Worm (Caenorhabditis elegans) whole organism, young adult: ENCODE data around the gene D1086.6.

Experiments
- C17E4.6 ChIP-seq: fragments of 200-800 bp; sonication (Bioruptor generic); IDR thresholded peaks from 2 replicates; pipeline ENCODE4 v1.3.6; 2022; ENCODE audit warnings: missing genetic modification reagents, missing genetic modification characterization, missing compliant biosample characterization
- D2030.7 ChIP-seq: fragments of 200-800 bp; sonication (Bioruptor generic); IDR thresholded peaks from 2 replicates; pipeline ENCODE4 v1.3.6; 2022; ENCODE audit warnings: missing genetic modification reagents, missing genetic modification characterization, missing compliant biosample characterization
- F33H1.4 ChIP-seq: fragments of 200-800 bp; sonication (Bioruptor generic); IDR thresholded peaks from 2 replicates; pipeline ENCODE4 v1.3.6; 2022; ENCODE audit warnings: missing genetic modification reagents, missing genetic modification characterization, missing compliant biosample characterization
- F37B4.10 ChIP-seq: fragments of 200-800 bp; sonication (Bioruptor generic); IDR thresholded peaks from 2 replicates; pipeline ENCODE4 v1.3.6; 2022; ENCODE audit warnings: missing genetic modification characterization, missing compliant biosample characterization
- F49E8.2 ChIP-seq: sonication (generic microtip); optimal IDR thresholded peaks from 3 replicates; lab custom pipeline; 2017; ENCODE audit warnings: missing genetic modification characterization, mild to moderate bottlenecking, missing compliant biosample characterization, antibody characterized with exemption, moderate library complexity; ENCODE audit not compliant: insufficient read depth
- F52B5.7 ChIP-seq: sonication (generic microtip); optimal IDR thresholded peaks from 2 replicates; lab custom pipeline; 2016; ENCODE audit warnings: mild to moderate bottlenecking, missing genetic modification characterization, missing compliant biosample characterization
- F57A8.1 ChIP-seq: fragments of 200-800 bp; sonication (Bioruptor generic); optimal IDR thresholded peaks from 2 replicates; lab custom pipeline; 2018; ENCODE audit warnings: mild to moderate bottlenecking, missing genetic modification characterization, moderate library complexity, missing compliant biosample characterization
- F57C9.4 ChIP-seq: sonication (generic microtip); optimal IDR thresholded peaks from 2 replicates; lab custom pipeline; 2017; ENCODE audit warnings: mild to moderate bottlenecking, missing genetic modification characterization, missing compliant biosample characterization
- K12H6.12 ChIP-seq: fragments of 200-800 bp; sonication (Bioruptor generic); optimal IDR thresholded peaks from 2 replicates; lab custom pipeline; 2018; ENCODE audit warnings: mild to moderate bottlenecking, missing genetic modification characterization, missing compliant biosample characterization
- Y53G8AR.9 ChIP-seq: fragments of 200-800 bp; sonication (Bioruptor generic); conservative IDR thresholded peaks from 2 replicates; pipeline ENCODE4 v1.3.6; 2022; ENCODE audit warnings: missing genetic modification reagents, missing genetic modification characterization, missing compliant biosample characterization
- ZK185.1 ChIP-seq: sonication (generic microtip); optimal IDR thresholded peaks from 2 replicates; lab custom pipeline; 2016; ENCODE audit warnings: mild to moderate bottlenecking, missing genetic modification characterization, missing compliant biosample characterization; ENCODE audit not compliant: poor library complexity, severe bottlenecking
- akir-1 ChIP-seq: fragments of 200-800 bp; sonication (Bioruptor generic); optimal IDR thresholded peaks from 2 replicates; lab custom pipeline; 2018; ENCODE audit warnings: mild to moderate bottlenecking, missing genetic modification characterization, moderate library complexity, missing compliant biosample characterization
- aptf-3 ChIP-seq: fragments of 200-800 bp; sonication (Bioruptor generic); IDR thresholded peaks from 2 replicates; pipeline ENCODE4 v1.3.6; 2022; ENCODE audit warnings: missing genetic modification characterization, missing compliant biosample characterization
- atf-7 ChIP-seq: sonication (generic microtip); optimal IDR thresholded peaks from 2 replicates; lab custom pipeline; 2017; ENCODE audit warnings: mild to moderate bottlenecking, missing genetic modification characterization, missing compliant biosample characterization
- attf-6 ChIP-seq: fragments of 200-800 bp; sonication (Bioruptor generic); IDR thresholded peaks from 2 replicates; pipeline ENCODE4 v1.3.6; 2022; ENCODE audit warnings: missing genetic modification reagents, missing genetic modification characterization, missing compliant biosample characterization
- bed-1 ChIP-seq: fragments of 200-800 bp; sonication (Bioruptor generic); IDR thresholded peaks from 2 replicates; pipeline ENCODE4 v1.3.6; 2022; ENCODE audit warnings: missing genetic modification reagents, missing genetic modification characterization, missing compliant biosample characterization
- bed-2 ChIP-seq: fragments of 200-800 bp; sonication (Bioruptor generic); IDR thresholded peaks from 2 replicates; pipeline ENCODE4 v1.3.6; 2022; ENCODE audit warnings: missing genetic modification reagents, missing genetic modification characterization, missing compliant biosample characterization
- cebp-2 ChIP-seq: fragments of 200-800 bp; sonication (Bioruptor generic); IDR thresholded peaks from 2 replicates; pipeline ENCODE4 v1.3.6; 2022; ENCODE audit warnings: missing genetic modification characterization, missing compliant biosample characterization
- ceh-40 ChIP-seq: fragments of 200-800 bp; sonication (Bioruptor generic); IDR thresholded peaks from 2 replicates; pipeline ENCODE4 v1.3.6; 2022; ENCODE audit warnings: missing genetic modification characterization, missing compliant biosample characterization
- ceh-91 ChIP-seq: fragments of 200-800 bp; sonication (Bioruptor generic); IDR thresholded peaks from 2 replicates; pipeline ENCODE4 v1.3.6; 2022; ENCODE audit warnings: missing genetic modification reagents, missing genetic modification characterization, missing compliant biosample characterization
- chd-7 ChIP-seq: sonication (generic microtip); optimal IDR thresholded peaks from 2 replicates; lab custom pipeline; 2016; ENCODE audit warnings: mild to moderate bottlenecking, missing genetic modification characterization, moderate library complexity, missing compliant biosample characterization
- die-1 ChIP-seq: sonication (generic microtip); optimal IDR thresholded peaks from 2 replicates; lab custom pipeline; 2016; ENCODE audit warnings: missing genotype, mild to moderate bottlenecking, missing genetic modification characterization, missing compliant biosample characterization
- dpff-1 ChIP-seq: sonication (generic microtip); optimal IDR thresholded peaks from 2 replicates; lab custom pipeline; 2017; ENCODE audit warnings: mild to moderate bottlenecking, missing genetic modification characterization, missing compliant biosample characterization
- dpl-1 ChIP-seq: fragments of 150-350 bp; optimal IDR thresholded peaks from 2 replicates; lab custom pipeline; 2014; ENCODE audit warnings: missing biosample characterization, missing genetic modification reagents, missing genetic modification characterization
- efl-1 ChIP-seq: fragments of 150-350 bp; optimal IDR thresholded peaks from 2 replicates; lab custom pipeline; 2014; ENCODE audit warnings: missing biosample characterization, missing genetic modification reagents, missing genetic modification characterization
- gei-17 ChIP-seq: fragments of 200-800 bp; sonication (Bioruptor generic); optimal IDR thresholded peaks from 2 replicates; lab custom pipeline; 2018; ENCODE audit warnings: mild to moderate bottlenecking, missing genetic modification characterization, missing compliant biosample characterization
- him-1 ChIP-seq: sonication (generic microtip); optimal IDR thresholded peaks from 2 replicates; lab custom pipeline; 2016; ENCODE audit warnings: missing genotype, missing genetic modification reagents, missing genetic modification characterization, missing compliant biosample characterization
- hlh-12 ChIP-seq: sonication (generic microtip); optimal IDR thresholded peaks from 2 replicates; lab custom pipeline; 2016; ENCODE audit warnings: missing genetic modification characterization, missing compliant biosample characterization
- hlh-26 ChIP-seq: fragments of 200-800 bp; sonication (Bioruptor generic); conservative IDR thresholded peaks from 2 replicates; pipeline ENCODE4 v1.3.6; 2022; ENCODE audit warnings: missing genetic modification reagents, missing genetic modification characterization, missing compliant biosample characterization
- let-526 ChIP-seq: fragments of 200-800 bp; sonication (Bioruptor generic); IDR thresholded peaks from 2 replicates; pipeline ENCODE4 v1.3.6; 2022; ENCODE audit warnings: missing genetic modification reagents, missing genetic modification characterization, missing compliant biosample characterization
- lin-35 ChIP-seq, 3 experiments: fragments of 150-350 bp in 2 of 3; sonication (generic microtip) in 1 of 3; optimal IDR thresholded peaks; 2 replicates each; lab custom pipeline; 2014 to 2018; ENCODE audit warnings: missing biosample characterization in 3 of 3, missing genetic modification characterization in 3 of 3, missing genetic modification reagents in 3 of 3
- lin-54 ChIP-seq: fragments of 200-800 bp; sonication (Bioruptor generic); optimal IDR thresholded peaks from 2 replicates; lab custom pipeline; 2018; ENCODE audit warnings: mild to moderate bottlenecking, missing genetic modification characterization, missing compliant biosample characterization
- lsl-1 ChIP-seq: fragments of 200-800 bp; sonication (Bioruptor generic); optimal IDR thresholded peaks from 2 replicates; lab custom pipeline; 2018; ENCODE audit warnings: mild to moderate bottlenecking, missing genetic modification characterization, moderate library complexity, missing compliant biosample characterization
- madf-10 ChIP-seq: sonication (generic microtip); optimal IDR thresholded peaks from 2 replicates; lab custom pipeline; 2016; ENCODE audit warnings: mild to moderate bottlenecking, missing genetic modification characterization, missing compliant biosample characterization
- mcd-1 ChIP-seq: fragments of 200-800 bp; sonication (Bioruptor generic); IDR thresholded peaks from 2 replicates; pipeline ENCODE4 v1.3.6; 2022; ENCODE audit warnings: missing genetic modification reagents, missing genetic modification characterization, missing compliant biosample characterization
- mes-4 ChIP-seq: sonication (generic microtip); optimal IDR thresholded peaks from 2 replicates; lab custom pipeline; 2016; ENCODE audit warnings: missing genotype, missing genetic modification characterization, missing compliant biosample characterization
- nfyb-1 ChIP-seq: fragments of 200-800 bp; sonication (Bioruptor generic); IDR thresholded peaks from 2 replicates; pipeline ENCODE4 v1.3.6; 2022; ENCODE audit warnings: missing genetic modification reagents, missing genetic modification characterization, missing compliant biosample characterization
- rcor-1 ChIP-seq: fragments of 200-800 bp; sonication (Bioruptor generic); IDR thresholded peaks from 2 replicates; pipeline ENCODE4 v1.3.6; 2022; ENCODE audit warnings: missing genetic modification reagents, missing genetic modification characterization, missing compliant biosample characterization
- sea-2 ChIP-seq: fragments of 200-800 bp; sonication (Bioruptor generic); IDR thresholded peaks from 2 replicates; pipeline ENCODE4 v1.3.6; 2022; ENCODE audit warnings: missing genetic modification characterization, missing compliant biosample characterization
- snpc-1.3 ChIP-seq: sonication (generic microtip); optimal IDR thresholded peaks from 2 replicates; lab custom pipeline; 2017; ENCODE audit warnings: missing genetic modification characterization, mild to moderate bottlenecking, missing compliant biosample characterization, antibody characterized with exemption, moderate library complexity, missing genotype, missing genetic modification reagents; ENCODE audit not compliant: insufficient read depth
- somi-1 ChIP-seq: fragments of 200-800 bp; sonication (Bioruptor generic); optimal IDR thresholded peaks from 2 replicates; lab custom pipeline; 2018; ENCODE audit warnings: mild to moderate bottlenecking, missing genetic modification characterization, missing compliant biosample characterization
- sptf-2 ChIP-seq: fragments of 200-800 bp; sonication (Bioruptor generic); optimal IDR thresholded peaks from 2 replicates; lab custom pipeline; 2018; ENCODE audit warnings: mild to moderate bottlenecking, missing genetic modification characterization, missing compliant biosample characterization
- tbp1 ChIP-seq: fragments of 200-800 bp; sonication (Bioruptor generic); optimal IDR thresholded peaks from 2 replicates; lab custom pipeline; 2018; ENCODE audit warnings: mild to moderate bottlenecking, missing genetic modification characterization, missing compliant biosample characterization
- unc-62 ChIP-seq: fragments of 150-350 bp; optimal IDR thresholded peaks from 2 replicates; lab custom pipeline; 2014; ENCODE audit warnings: missing biosample characterization, missing genetic modification reagents, missing genetic modification characterization
- xnd-1 ChIP-seq: sonication (generic microtip); optimal IDR thresholded peaks from 2 replicates; lab custom pipeline; 2016; ENCODE audit warnings: missing genotype, missing genetic modification reagents, missing genetic modification characterization, missing compliant biosample characterization
- ztf-18 ChIP-seq: sonication (generic microtip); optimal IDR thresholded peaks from 2 replicates; lab custom pipeline; 2016; ENCODE audit warnings: missing genotype, mild to moderate bottlenecking, missing genetic modification characterization, missing compliant biosample characterization

The D1086.6 gene

ce11 chrV:14090309-14090967, 10.8 kb downstream of the D1086.6 start, which contains the start of the genes D1086.5 and him-5 (continued):
- no peak for TF ChIP-seq attf-6 (GFP tag; lab: Robert Waterston, UW)
- no peak for TF ChIP-seq mcd-1 (GFP tag; lab: Robert Waterston, UW)
- no peak for TF ChIP-seq die-1
- no peak for TF ChIP-seq ceh-91 (GFP tag; lab: Robert Waterston, UW)
- no peak for TF ChIP-seq let-526 (GFP tag; lab: Robert Waterston, UW)
- TF ChIP-seq dpff-1 (tag; lab: Kevin White, UChicago), result no peak
- no peak for TF ChIP-seq bed-2 (GFP tag; lab: Robert Waterston, UW)
- TF ChIP-seq akir-1 (GFP tag; lab: Kevin White, UChicago), result no peak
- TF ChIP-seq lin-54, result no peak
- TF ChIP-seq tbp1 (GFP tag; lab: Kevin White, UChicago), result no peak
- no peak for TF ChIP-seq snpc-1.3 (tag; lab: Kevin White, UChicago)
- TF ChIP-seq hlh-12, result no peak
- no peak for TF ChIP-seq atf-7
- no peak for TF ChIP-seq aptf-3 (GFP tag; lab: Robert Waterston, UW)
- TF ChIP-seq chd-7 (tag; lab: Kevin White, UChicago), result no peak
- no peak for TF ChIP-seq sea-2 (GFP tag; lab: Robert Waterston, UW)
- TF ChIP-seq unc-62 (GFP tag; lab: Kevin White, UChicago), result no peak
- TF ChIP-seq lsl-1, result peak; percentile 89
- no peak for TF ChIP-seq lin-35 (GFP tag; optimal IDR thresholded peaks at IDR 0.05; lab: Kevin White, UChicago)
- no peak for TF ChIP-seq somi-1 (GFP tag; lab: Kevin White, UChicago)
- TF ChIP-seq, all 124 proteins: peak for 6

ce11 chrV:14092403-14092802, 12.8 kb downstream of the D1086.6 start, which contains the start of gene D1086.3:
D1086.3 (plus strand) TSS chrV:14092792.
- TF ChIP-seq gei-17 (GFP tag; lab: Kevin White, UChicago) (no peak), ceh-40 (GFP tag; lab: Robert Waterston, UW) (no peak), die-1 (no peak), D2030.7 (peak; percentile 84), mcd-1 (GFP tag; lab: Robert Waterston, UW) (peak; percentile 67), F52B5.7 (no peak), xnd-1 (peak; percentile 49), Y53G8AR.9 (GFP tag; lab: Robert Waterston, UW) (0 out of 2 replicates have a peak, but pooled peaks have one; percentile 69), F57C9.4 (tag; lab: Kevin White, UChicago) (no peak), sea-2 (GFP tag; lab: Robert Waterston, UW) (no peak), F57A8.1 (GFP tag; lab: Kevin White, UChicago) (no peak), akir-1 (GFP tag; lab: Kevin White, UChicago) (no peak), nfyb-1 (peak; percentile 78), dpl-1 (no peak), ZK185.1 (no peak), ceh-91 (GFP tag; lab: Robert Waterston, UW) (no peak), madf-10 (tag; lab: Kevin White, UChicago) (no peak), C17E4.6 (GFP tag; lab: Robert Waterston, UW) (peak; percentile 58; the same call in 1 of the 2 replicates), unc-62 (GFP tag; lab: Kevin White, UChicago) (no peak), cebp-2 (GFP tag; lab: Robert Waterston, UW) (no peak), K12H6.12 (peak; percentile 15), sptf-2 (no peak), F49E8.2 (peak; percentile 76), mes-4 (tag; lab: Kevin White, UChicago) (no peak), aptf-3 (GFP tag; lab: Robert Waterston, UW) (no peak), hlh-26 (GFP tag; lab: Robert Waterston, UW) (no peak), F37B4.10 (GFP tag; lab: Robert Waterston, UW) (no peak), rcor-1 (GFP tag; lab: Robert Waterston, UW) (peak; percentile 62), ztf-18 (tag; lab: Kevin White, UChicago) (peak; percentile 35), lin-35 (GFP tag; optimal IDR thresholded peaks at IDR 0.05; lab: Kevin White, UChicago) (no peak), efl-1 (peak; percentile 21), him-1 (peak; percentile 97), bed-1 (GFP tag; lab: Robert Waterston, UW) (no peak), F33H1.4 (GFP tag; lab: Robert Waterston, UW) (peak; percentile 69), snpc-1.3 (tag; lab: Kevin White, UChicago) (peak; percentile 93)
